Worm (Caenorhabditis elegans) whole organism, L2 larva: Measurements from ENCODE around the gene ugt-55.

Experiments
- ZK546.5 ChIP-seq: sonication (generic microtip); optimal IDR thresholded peaks from 2 replicates; lab custom pipeline; 2017; ENCODE audit warnings: missing biosample characterization, missing genetic modification characterization
- alr-1 ChIP-seq: fragments of 150-350 bp; optimal IDR thresholded peaks from 2 replicates; lab custom pipeline; 2014; ENCODE audit warnings: missing biosample characterization, missing genetic modification characterization
- aly-2 ChIP-seq: fragments of 150-350 bp; optimal IDR thresholded peaks from 2 replicates; lab custom pipeline; 2014; ENCODE audit warnings: missing biosample characterization, missing genetic modification characterization
- ama-1 ChIP-seq: fragments of 150-350 bp; optimal IDR thresholded peaks from 2 replicates; lab custom pipeline; 2018; ENCODE audit warnings: inconsistent platforms
- blmp-1 ChIP-seq: sonication (generic microtip); optimal IDR thresholded peaks from 2 replicates; lab custom pipeline; 2017; ENCODE audit warnings: missing genetic modification characterization, mild to moderate bottlenecking, missing compliant biosample characterization, antibody characterized with exemption, moderate library complexity; ENCODE audit not compliant: insufficient read depth
- ceh-16 ChIP-seq: fragments of 150-350 bp; optimal IDR thresholded peaks from 2 replicates; lab custom pipeline; 2014; ENCODE audit warnings: missing biosample characterization, missing genetic modification characterization
- ceh-82 ChIP-seq: fragments of 150-350 bp; optimal IDR thresholded peaks from 2 replicates; lab custom pipeline; 2014; ENCODE audit warnings: missing biosample characterization, missing genetic modification characterization
- crh-2 ChIP-seq: sonication (generic microtip); optimal IDR thresholded peaks from 2 replicates; lab custom pipeline; 2017; ENCODE audit warnings: missing biosample characterization, missing genetic modification characterization
- dmd-4 ChIP-seq: sonication (generic microtip); optimal IDR thresholded peaks from 2 replicates; lab custom pipeline; 2017; ENCODE audit warnings: missing biosample characterization, missing genetic modification characterization
- egl-27 ChIP-seq: sonication (generic microtip); optimal IDR thresholded peaks from 3 replicates; lab custom pipeline; 2017; ENCODE audit warnings: missing biosample characterization, missing genetic modification reagents, missing genetic modification characterization
- elt-1 ChIP-seq: fragments of 150-350 bp; optimal IDR thresholded peaks from 2 replicates; lab custom pipeline; 2014; ENCODE audit warnings: missing biosample characterization, missing genetic modification characterization
- fos-1 ChIP-seq: fragments of 150-350 bp; optimal IDR thresholded peaks from 2 replicates; lab custom pipeline; 2014; ENCODE audit warnings: missing biosample characterization, missing genetic modification characterization
- gmeb-1 ChIP-seq: fragments of 150-350 bp; optimal IDR thresholded peaks from 2 replicates; lab custom pipeline; 2014; ENCODE audit warnings: missing biosample characterization, missing genetic modification characterization
- lsy-2 ChIP-seq, 2 experiments: fragments of 150-350 bp in 1 of 2; sonication (generic microtip) in 1 of 2; optimal IDR thresholded peaks; 2 replicates each; lab custom pipeline; 2014 to 2017; ENCODE audit warnings: missing biosample characterization in 2 of 2, missing genetic modification characterization in 2 of 2
- mab-5 ChIP-seq: fragments of 150-350 bp; optimal IDR thresholded peaks from 2 replicates; lab custom pipeline; 2014; ENCODE audit warnings: missing biosample characterization, missing genetic modification characterization
- mbf-1 ChIP-seq: sonication (generic microtip); optimal IDR thresholded peaks from 2 replicates; lab custom pipeline; 2017; ENCODE audit warnings: missing biosample characterization, missing genetic modification characterization
- mdl-1 ChIP-seq, 2 experiments: fragments of 150-350 bp in 1 of 2; sonication (generic microtip) in 1 of 2; optimal IDR thresholded peaks; 2 replicates each; lab custom pipeline; 2017; ENCODE audit warnings: missing biosample characterization in 2 of 2, missing genetic modification characterization in 2 of 2
- nhr-129 ChIP-seq: fragments of 150-350 bp; optimal IDR thresholded peaks from 2 replicates; lab custom pipeline; 2014; ENCODE audit warnings: missing biosample characterization, missing genetic modification characterization
- nhr-21 ChIP-seq: fragments of 150-350 bp; optimal IDR thresholded peaks from 2 replicates; lab custom pipeline; 2014; ENCODE audit warnings: missing biosample characterization, missing genetic modification characterization
- nhr-23 ChIP-seq: fragments of 150-350 bp; optimal IDR thresholded peaks from 2 replicates; lab custom pipeline; 2014; ENCODE audit warnings: missing biosample characterization, missing genetic modification reagents, missing genetic modification characterization
- nhr-25 ChIP-seq: fragments of 150-350 bp; sonication (generic microtip); optimal IDR thresholded peaks from 3 replicates; lab custom pipeline; 2014; ENCODE audit warnings: missing biosample characterization, missing genetic modification characterization
- sem-4 ChIP-seq: fragments of 150-350 bp; optimal IDR thresholded peaks from 2 replicates; lab custom pipeline; 2014; ENCODE audit warnings: missing biosample characterization, missing genetic modification reagents, missing genetic modification characterization
- sma-3 ChIP-seq: sonication (generic microtip); optimal IDR thresholded peaks from 2 replicates; lab custom pipeline; 2016; ENCODE audit warnings: missing genetic modification reagents, missing genetic modification characterization, missing compliant biosample characterization
- sma-9 ChIP-seq, 2 experiments: fragments of 150-350 bp in 1 of 2; sonication (generic microtip) in 1 of 2; optimal IDR thresholded peaks; 2 replicates each; lab custom pipeline; 2014 to 2016; ENCODE audit warnings: missing genetic modification characterization in 2 of 2, mild to moderate bottlenecking in 1 of 2, missing biosample characterization in 1 of 2, missing compliant biosample characterization in 1 of 2, missing genetic modification reagents in 1 of 2, moderate library complexity in 1 of 2
- snpc-4 ChIP-seq: fragments of 150-350 bp; optimal IDR thresholded peaks from 2 replicates; lab custom pipeline; 2014; ENCODE audit warnings: missing biosample characterization, missing genetic modification characterization
- unc-39 ChIP-seq: fragments of 150-350 bp; optimal IDR thresholded peaks from 2 replicates; lab custom pipeline; 2014; ENCODE audit warnings: missing biosample characterization, missing genetic modification characterization
- ztf-1 ChIP-seq: fragments of 200-800 bp; sonication (Bioruptor generic); conservative IDR thresholded peaks from 2 replicates; pipeline ENCODE4 v1.3.6; 2022; ENCODE audit warnings: missing genetic modification characterization, missing compliant biosample characterization
- ztf-4 ChIP-seq: fragments of 150-350 bp; optimal IDR thresholded peaks from 2 replicates; lab custom pipeline; 2014; ENCODE audit warnings: missing biosample characterization, missing genetic modification characterization

ugt-55 gene

ce11 chrV:12291587-12291986 lies 35.1 kb downstream of the ugt-55 start, which contains the start of the genes srpa-68 and srh-16 (continued):
- TF ChIP-seq aly-2 (tag; lab: Kevin White, UChicago) (no peak), ztf-1 (GFP tag; lab: Robert Waterston, UW) (no peak), nhr-23 (tag; lab: Kevin White, UChicago) (no peak), sma-3 (peak; percentile 90), ama-1 (lab: Kevin White, UChicago) (peak; percentile 41), unc-39 (tag; lab: Kevin White, UChicago) (no peak), egl-27 (tag; lab: Kevin White, UChicago) (peak; percentile 65), mdl-1 (tag; optimal IDR thresholded peaks at IDR 0.05; lab: Kevin White, UChicago) (no peak)

ce11 chrV:12294091-12294490 lies 37.6 kb downstream of the ugt-55 start:
- TF ChIP-seq ceh-16 (tag; lab: Kevin White, UChicago) (no peak), egl-27 (tag; lab: Kevin White, UChicago) (peak; percentile 22), nhr-25 (tag; lab: Kevin White, UChicago) (peak; percentile 28), sma-3 (peak; percentile 61), mab-5 (peak; percentile 12)

- TF ChIP-seq ZK546.5 (tag; lab: Kevin White, UChicago) (no peak), sem-4 (tag; lab: Kevin White, UChicago) (peak; percentile 14), nhr-21 (tag; lab: Kevin White, UChicago) (peak; percentile 75), sma-9 (GFP tag; optimal IDR thresholded peaks at IDR 0.05; lab: Kevin White, UChicago) (peak; percentile 19), sma-9 (tag; optimal IDR thresholded peaks at IDR 0.05; lab: Kevin White, UChicago) (no peak)
These were observed 38.5 kb downstream of the ugt-55 start for ce11 chrV:12295015-12295414.

ce11 chrV:12295520-12295919 lies 39.0 kb downstream of the ugt-55 start:
- no peak for TF ChIP-seq ztf-4 (tag; lab: Kevin White, UChicago)
- peak; percentile 73 for TF ChIP-seq elt-1 (tag; lab: Kevin White, UChicago)
- TF ChIP-seq ama-1 (lab: Kevin White, UChicago), result no peak
- TF ChIP-seq blmp-1, result peak; percentile 26
- TF ChIP-seq crh-2 (tag; lab: Kevin White, UChicago), result peak; percentile 16
- peak; percentile 47 for TF ChIP-seq nhr-25 (tag; lab: Kevin White, UChicago)
- peak; percentile 72 for TF ChIP-seq sma-9 (GFP tag; optimal IDR thresholded peaks at IDR 0.05; lab: Kevin White, UChicago)
- no peak for TF ChIP-seq sma-9 (tag; optimal IDR thresholded peaks at IDR 0.05; lab: Kevin White, UChicago)
- TF ChIP-seq nhr-129 (tag; lab: Kevin White, UChicago), result peak; percentile 21

ce11 chrV:12296122-12296521 lies 39.6 kb downstream of the ugt-55 start:
- TF ChIP-seq gmeb-1 (tag; lab: Kevin White, UChicago) (peak; percentile 22), nhr-129 (tag; lab: Kevin White, UChicago) (no peak), fos-1 (tag; lab: Kevin White, UChicago) (peak; percentile 3)

- no peak for TF ChIP-seq alr-1 (tag; lab: Kevin White, UChicago)
- TF ChIP-seq lsy-2 (tag; optimal IDR thresholded peaks at IDR 0.05; lab: Kevin White, UChicago), result peak in 1 of 2 experiments; percentile 25
- TF ChIP-seq, all 48 proteins: peak for 1
These were observed 40.3 kb downstream of the ugt-55 start for ce11 chrV:12296794-12297193.

ce11 chrV:12298184-12298583 lies 41.7 kb downstream of the ugt-55 start:
- TF ChIP-seq sma-3 (peak; percentile 12), crh-2 (tag; lab: Kevin White, UChicago) (peak; percentile 51), ztf-4 (tag; lab: Kevin White, UChicago) (no peak), ceh-82 (tag; lab: Kevin White, UChicago) (no peak), sma-9 (GFP tag; optimal IDR thresholded peaks at IDR 0.05; lab: Kevin White, UChicago) (peak; percentile 84), sma-9 (tag; optimal IDR thresholded peaks at IDR 0.05; lab: Kevin White, UChicago) (no peak), fos-1 (tag; lab: Kevin White, UChicago) (peak; percentile 92)

ce11 chrV:12299244-12299766 lies 42.8 kb downstream of the ugt-55 start:
- TF ChIP-seq sma-9 (GFP tag; optimal IDR thresholded peaks at IDR 0.05; lab: Kevin White, UChicago), result peak; percentile 66
- no peak for TF ChIP-seq sma-9 (tag; optimal IDR thresholded peaks at IDR 0.05; lab: Kevin White, UChicago)
- no peak for TF ChIP-seq gmeb-1 (tag; lab: Kevin White, UChicago)
- no peak for TF ChIP-seq mbf-1 (tag; lab: Kevin White, UChicago)
- no peak for TF ChIP-seq ztf-4 (tag; lab: Kevin White, UChicago)
- peak; percentile 20 for TF ChIP-seq blmp-1
- TF ChIP-seq sma-3, result peak; percentile 40
- TF ChIP-seq lsy-2 (tag; optimal IDR thresholded peaks at IDR 0.05; lab: Kevin White, UChicago), result no peak
- TF ChIP-seq dmd-4 (tag; lab: Kevin White, UChicago), result no peak
- TF ChIP-seq snpc-4 (tag; lab: Kevin White, UChicago), result no peak
